Fruit fly (Drosophila melanogaster) whole organism, prepupa: ENCODE results near the gene CG15382.
A peak's percentile ranks its signal among the peaks of the same experiment; 100 is the strongest.

Experiments
- CG15336 ChIP-seq: fragments of 200-800 bp; sonication (Bioruptor generic); IDR thresholded peaks from 2 replicates; pipeline ENCODE4 v1.3.6; 2022; ENCODE audit warnings: missing biosample characterization, missing genetic modification characterization
- CG3032 ChIP-seq: fragments of 200-800 bp; optimal IDR thresholded peaks from 2 replicates; lab custom pipeline; 2019; ENCODE audit warnings: missing biosample characterization, mild to moderate bottlenecking, missing genetic modification characterization, moderate library complexity
- CG6792 ChIP-seq: fragments of 200-800 bp; sonication (Bioruptor generic); optimal IDR thresholded peaks from 3 replicates; lab custom pipeline; 2016; ENCODE audit warnings: missing biosample characterization, missing genetic modification characterization
- Eip78C ChIP-seq: fragments of 200-800 bp; sonication (Bioruptor generic); peaks from one replicate; lab custom pipeline; 2016; ENCODE audit warnings: missing biosample characterization, missing genetic modification characterization
- Ets21C ChIP-seq: fragments of 200-800 bp; sonication (Bioruptor generic); optimal IDR thresholded peaks from 3 replicates; lab custom pipeline; 2016; ENCODE audit warnings: missing biosample characterization, missing genetic modification characterization
- Hr38 ChIP-seq: sonication (Bioruptor generic); optimal IDR thresholded peaks from 2 replicates; lab custom pipeline; 2016; ENCODE audit warnings: missing biosample characterization, missing genetic modification characterization
- Met ChIP-seq: fragments of 200-800 bp; sonication (Bioruptor generic); optimal IDR thresholded peaks from 3 replicates; lab custom pipeline; 2016; ENCODE audit warnings: missing biosample characterization, missing genetic modification characterization
- Sox14 ChIP-seq: fragments of 200-800 bp; sonication (Bioruptor generic); optimal IDR thresholded peaks from 3 replicates; lab custom pipeline; 2016; ENCODE audit warnings: missing biosample characterization, missing genetic modification characterization
- eg ChIP-seq: fragments of 200-800 bp; sonication (Bioruptor generic); IDR thresholded peaks from 3 replicates; pipeline ENCODE4 v1.3.6; 2022; ENCODE audit warnings: missing biosample characterization, missing genetic modification characterization
- pdm3 ChIP-seq: fragments of 200-800 bp; sonication (Bioruptor generic); optimal IDR thresholded peaks from 3 replicates; lab custom pipeline; 2016; ENCODE audit warnings: missing biosample characterization, missing genetic modification characterization

DNA sequence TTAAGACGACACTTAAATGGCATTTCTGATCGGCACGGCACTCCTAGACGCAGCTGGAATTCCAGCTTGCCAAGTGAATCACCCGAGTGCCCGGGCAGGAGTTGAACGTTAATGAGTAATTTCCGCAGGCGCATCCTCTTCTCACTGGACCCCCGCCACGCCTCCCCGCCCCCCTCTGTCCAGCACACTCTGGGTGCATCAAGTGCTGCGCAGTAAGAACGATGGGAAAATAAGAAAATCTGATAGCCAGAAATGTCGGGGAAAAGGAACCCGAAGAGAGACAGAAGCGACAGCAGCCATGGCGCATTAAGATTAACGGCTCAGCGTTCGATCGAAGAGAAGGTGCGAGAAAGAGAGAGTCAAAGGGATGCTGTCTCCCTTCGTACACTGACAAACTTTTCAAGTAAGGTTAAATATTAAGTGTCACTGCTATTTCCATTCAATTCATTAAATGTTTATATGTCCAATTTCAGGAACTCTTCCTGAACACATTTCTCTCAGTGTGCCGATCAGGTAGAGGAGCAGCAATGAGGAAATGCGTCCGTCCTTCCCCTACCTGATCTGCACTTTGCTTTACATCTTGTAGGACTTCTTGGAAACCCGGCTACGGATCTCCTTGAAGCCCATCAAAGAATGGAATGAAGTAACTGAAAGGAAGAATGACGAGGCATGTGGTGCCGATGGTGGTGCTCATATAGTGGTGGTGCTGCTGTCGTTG lies 9.1 kb downstream of the CG15382 start:
- TF ChIP-seq CG3032 (peak; percentile 97), CG15336 (peak; percentile 61), Met (GFP tag; lab: Kevin White, UChicago) (peak; percentile 93), eg (peak; percentile 56; the same call in 2 of the 3 replicates), Hr38 (GFP tag; lab: Kevin White, UChicago) (no peak), pdm3 (GFP tag; lab: Kevin White, UChicago) (peak; percentile 85), CG6792 (GFP tag; lab: Kevin White, UChicago) (peak; percentile 92), Eip78C (peak; percentile 98), Ets21C (peak; percentile 86), Sox14 (GFP tag; lab: Kevin White, UChicago) (peak; percentile 91)
